Worm (Caenorhabditis elegans) whole organism, dauer: Measurements from ENCODE around the gene idpa-2.

Source experiments
- unc-62 ChIP-seq: sonication (generic microtip); optimal IDR thresholded peaks from 2 replicates; lab custom pipeline; 2017; ENCODE audit warnings: missing biosample characterization, missing genetic modification reagents, missing genetic modification characterization

idpa-2 gene

ce11 chrII:8792640-8793039, at the start of gene idpa-2:
TSS of gene idpa-2 (minus strand) at chrII:8792740.
- no peak for TF ChIP-seq unc-62

- no peak for TF ChIP-seq unc-62
These were observed 46.5 kb upstream of the idpa-2 start, which contains the start of gene F46C5.7 for ce11 chrII:8839025-8839424. TSS of gene F46C5.7 (plus strand) at chrII:8839325.

ce11 chrII:8835857-8836256, 43.3 kb upstream of the idpa-2 start, which contains the start of gene F46C5.4:
TSS of gene F46C5.4 (plus strand) at chrII:8836078.
- TF ChIP-seq unc-62, result no peak

ce11 chrII:8832941-8833340, 40.4 kb upstream of the idpa-2 start:
- no peak for TF ChIP-seq unc-62

ce11 chrII:8830917-8831316, 38.4 kb upstream of the idpa-2 start:
- TF ChIP-seq unc-62, result no peak

- no peak for TF ChIP-seq unc-62
These were observed 36.6 kb upstream of the idpa-2 start, which contains the start of gene F46C5.2 for ce11 chrII:8829189-8829588. TSS of gene F46C5.2 (minus strand) at chrII:8829289.

ce11 chrII:8825769-8826168, 33.2 kb upstream of the idpa-2 start, which contains the start of gene nas-25:
TSS of gene nas-25 (plus strand) at chrII:8826069.
- no peak for TF ChIP-seq unc-62

ce11 chrII:8822711-8823110, 30.2 kb upstream of the idpa-2 start:
- no peak for TF ChIP-seq unc-62

ce11 chrII:8821140-8821595, 28.6 kb upstream of the idpa-2 start, which contains the start of gene F46C5.1:
TSS of gene F46C5.1 (minus strand) at chrII:8821190.
- TF ChIP-seq unc-62, result no peak

- no peak for TF ChIP-seq unc-62
These were observed 27.8 kb upstream of the idpa-2 start for ce11 chrII:8820126-8820972.

- no peak for TF ChIP-seq unc-62
These were observed 26.7 kb upstream of the idpa-2 start, which contains the start of gene F46C5.10 for ce11 chrII:8818978-8819896. TSS of gene F46C5.10 (minus strand) at chrII:8819028.

ce11 chrII:8818257-8818656, 25.7 kb upstream of the idpa-2 start:
- no peak for TF ChIP-seq unc-62

- TF ChIP-seq unc-62, result no peak
These were observed 24.7 kb upstream of the idpa-2 start for ce11 chrII:8817225-8817624.

ce11 chrII:8814231-8814630, 21.7 kb upstream of the idpa-2 start:
- TF ChIP-seq unc-62, result no peak

- TF ChIP-seq unc-62, result no peak
These were observed 21.1 kb upstream of the idpa-2 start for ce11 chrII:8813659-8814058.

- TF ChIP-seq unc-62, result no peak
These were observed 19.8 kb upstream of the idpa-2 start for ce11 chrII:8812346-8812745.

- no peak for TF ChIP-seq unc-62
These were observed 19.3 kb upstream of the idpa-2 start for ce11 chrII:8811825-8812224.
